Worm (Caenorhabditis elegans) whole organism, mixed stage, embryonic: ENCODE measurements around the gene ttr-42.

ENCODE experiments used
- M03D4.4 ChIP-seq: sonication (generic microtip); optimal IDR thresholded peaks from 2 replicates; lab custom pipeline; 2017; ENCODE audit warnings: mild to moderate bottlenecking, missing genetic modification characterization, missing compliant biosample characterization
- bed-3 ChIP-seq: fragments of 200-800 bp; sonication (Bioruptor generic); optimal IDR thresholded peaks from 3 replicates; lab custom pipeline; 2018; ENCODE audit warnings: mild to moderate bottlenecking, missing genetic modification characterization, moderate library complexity, missing compliant biosample characterization
- blmp-1 ChIP-seq: fragments of 150-350 bp; optimal IDR thresholded peaks from 2 replicates; lab custom pipeline; 2014; ENCODE audit warnings: missing biosample characterization, missing genetic modification characterization
- ceh-39 ChIP-seq: fragments of 150-350 bp; optimal IDR thresholded peaks from 2 replicates; lab custom pipeline; 2014; ENCODE audit warnings: missing biosample characterization, missing genetic modification characterization
- ceh-43 ChIP-seq: fragments of 200-800 bp; sonication (Bioruptor generic); optimal IDR thresholded peaks from 2 replicates; lab custom pipeline; 2018; ENCODE audit warnings: mild to moderate bottlenecking, missing genetic modification characterization, moderate library complexity, missing compliant biosample characterization
- ceh-83 ChIP-seq: fragments of 200-800 bp; sonication (Bioruptor generic); optimal IDR thresholded peaks from 2 replicates; lab custom pipeline; 2018; ENCODE audit warnings: mild to moderate bottlenecking, missing genetic modification characterization, missing compliant biosample characterization
- ces-1 ChIP-seq: fragments of 150-350 bp; optimal IDR thresholded peaks from 2 replicates; lab custom pipeline; 2014; ENCODE audit warnings: missing biosample characterization, missing genetic modification reagents, missing genetic modification characterization
- cnd-1 ChIP-seq: fragments of 200-800 bp; sonication (Bioruptor generic); optimal IDR thresholded peaks from 2 replicates; lab custom pipeline; 2018; ENCODE audit warnings: mild to moderate bottlenecking, missing genetic modification characterization, missing compliant biosample characterization
- drap-1 ChIP-seq: fragments of 200-800 bp; sonication (Bioruptor generic); optimal IDR thresholded peaks from 3 replicates; lab custom pipeline; 2018; ENCODE audit warnings: mild to moderate bottlenecking, missing genetic modification characterization, missing compliant biosample characterization
- elt-1 ChIP-seq: sonication (generic microtip); optimal IDR thresholded peaks from 2 replicates; lab custom pipeline; 2017; ENCODE audit warnings: missing genetic modification characterization, mild to moderate bottlenecking, missing compliant biosample characterization, antibody characterized with exemption, moderate library complexity, borderline replicate concordance; ENCODE audit not compliant: insufficient read depth
- elt-3 ChIP-seq: fragments of 150-350 bp; optimal IDR thresholded peaks from 2 replicates; lab custom pipeline; 2014; ENCODE audit warnings: missing biosample characterization, missing genetic modification characterization
- flh-1 ChIP-seq: fragments of 200-800 bp; sonication (Bioruptor generic); optimal IDR thresholded peaks from 2 replicates; lab custom pipeline; 2018; ENCODE audit warnings: mild to moderate bottlenecking, missing genetic modification characterization, moderate library complexity, missing compliant biosample characterization
- ham-2 ChIP-seq: fragments of 200-800 bp; sonication (Bioruptor generic); optimal IDR thresholded peaks from 2 replicates; lab custom pipeline; 2018; ENCODE audit warnings: mild to moderate bottlenecking, missing genetic modification characterization, missing compliant biosample characterization
- hlh-1 ChIP-seq: fragments of 150-350 bp; optimal IDR thresholded peaks from 2 replicates; lab custom pipeline; 2014; ENCODE audit warnings: missing biosample characterization, missing genetic modification reagents, missing genetic modification characterization
- lin-13 ChIP-seq: fragments of 150-350 bp; optimal IDR thresholded peaks from 2 replicates; lab custom pipeline; 2014; ENCODE audit warnings: missing biosample characterization, missing genetic modification characterization
- lin-32 ChIP-seq: fragments of 200-800 bp; sonication (Bioruptor generic); optimal IDR thresholded peaks from 2 replicates; lab custom pipeline; 2018; ENCODE audit warnings: mild to moderate bottlenecking, missing genetic modification characterization, missing compliant biosample characterization
- lsy-2 ChIP-seq: fragments of 150-350 bp; optimal IDR thresholded peaks from 2 replicates; lab custom pipeline; 2014; ENCODE audit warnings: missing biosample characterization, missing genetic modification characterization
- mab-5 ChIP-seq: fragments of 150-350 bp; optimal IDR thresholded peaks from 2 replicates; lab custom pipeline; 2014; ENCODE audit warnings: missing biosample characterization, missing genetic modification characterization
- mep-1 ChIP-seq: fragments of 150-350 bp; optimal IDR thresholded peaks from 2 replicates; lab custom pipeline; 2017; ENCODE audit warnings: missing biosample characterization, missing genetic modification reagents, missing genetic modification characterization, inconsistent platforms
- mls-2 ChIP-seq: sonication (generic microtip); optimal IDR thresholded peaks from 2 replicates; lab custom pipeline; 2016; ENCODE audit warnings: mild to moderate bottlenecking, missing genetic modification characterization, moderate library complexity, missing compliant biosample characterization
- nhr-12 ChIP-seq: fragments of 150-350 bp; optimal IDR thresholded peaks from 2 replicates; lab custom pipeline; 2014; ENCODE audit warnings: missing biosample characterization, missing genetic modification characterization
- nhr-2 ChIP-seq: fragments of 150-350 bp; optimal IDR thresholded peaks from 2 replicates; lab custom pipeline; 2014; ENCODE audit warnings: missing biosample characterization, missing genetic modification characterization
- nhr-237 ChIP-seq: fragments of 150-350 bp; optimal IDR thresholded peaks from 2 replicates; lab custom pipeline; 2014; ENCODE audit warnings: missing biosample characterization, missing genetic modification characterization
- nhr-28 ChIP-seq: fragments of 150-350 bp; optimal IDR thresholded peaks from 2 replicates; lab custom pipeline; 2014; ENCODE audit warnings: missing biosample characterization, missing genetic modification characterization
- nhr-76 ChIP-seq: sonication (generic microtip); optimal IDR thresholded peaks from 2 replicates; lab custom pipeline; 2017; ENCODE audit warnings: missing biosample characterization, missing genetic modification characterization
- pha-4 ChIP-seq: fragments of 150-350 bp; optimal IDR thresholded peaks from 2 replicates; lab custom pipeline; 2018; ENCODE audit warnings: missing biosample characterization, missing genetic modification reagents, missing genetic modification characterization
- sem-2 ChIP-seq: fragments of 200-800 bp; sonication (Bioruptor generic); optimal IDR thresholded peaks from 2 replicates; lab custom pipeline; 2018; ENCODE audit warnings: mild to moderate bottlenecking, missing genetic modification characterization, missing compliant biosample characterization
- snpc-4 ChIP-seq: fragments of 150-350 bp; optimal IDR thresholded peaks from 2 replicates; lab custom pipeline; 2014; ENCODE audit warnings: missing biosample characterization, missing genetic modification characterization
- sptf-1 ChIP-seq: sonication (generic microtip); optimal IDR thresholded peaks from 2 replicates; lab custom pipeline; 2017; ENCODE audit warnings: mild to moderate bottlenecking, missing genetic modification characterization, moderate library complexity, missing compliant biosample characterization
- tbx-8 ChIP-seq: fragments of 200-800 bp; sonication (Bioruptor generic); optimal IDR thresholded peaks from 2 replicates; lab custom pipeline; 2018; ENCODE audit warnings: mild to moderate bottlenecking, missing genetic modification characterization, moderate library complexity, missing compliant biosample characterization
- unc-120 ChIP-seq: sonication (generic microtip); optimal IDR thresholded peaks from 2 replicates; lab custom pipeline; 2017; ENCODE audit warnings: missing genetic modification characterization, missing compliant biosample characterization; ENCODE audit not compliant: poor library complexity, severe bottlenecking
- unc-39 ChIP-seq: fragments of 150-350 bp; optimal IDR thresholded peaks from 2 replicates; lab custom pipeline; 2014; ENCODE audit warnings: missing biosample characterization, missing genetic modification characterization
- unc-62 ChIP-seq: fragments of 150-350 bp; optimal IDR thresholded peaks from 2 replicates; lab custom pipeline; 2014; ENCODE audit warnings: missing biosample characterization, missing genetic modification reagents, missing genetic modification characterization
- zip-8 ChIP-seq: fragments of 150-350 bp; optimal IDR thresholded peaks from 2 replicates; lab custom pipeline; 2014; ENCODE audit warnings: missing biosample characterization, missing genetic modification characterization
- ztf-11 ChIP-seq: fragments of 150-350 bp; optimal IDR thresholded peaks from 2 replicates; lab custom pipeline; 2014; ENCODE audit warnings: missing biosample characterization, missing genetic modification characterization

Gene ttr-42

DNA sequence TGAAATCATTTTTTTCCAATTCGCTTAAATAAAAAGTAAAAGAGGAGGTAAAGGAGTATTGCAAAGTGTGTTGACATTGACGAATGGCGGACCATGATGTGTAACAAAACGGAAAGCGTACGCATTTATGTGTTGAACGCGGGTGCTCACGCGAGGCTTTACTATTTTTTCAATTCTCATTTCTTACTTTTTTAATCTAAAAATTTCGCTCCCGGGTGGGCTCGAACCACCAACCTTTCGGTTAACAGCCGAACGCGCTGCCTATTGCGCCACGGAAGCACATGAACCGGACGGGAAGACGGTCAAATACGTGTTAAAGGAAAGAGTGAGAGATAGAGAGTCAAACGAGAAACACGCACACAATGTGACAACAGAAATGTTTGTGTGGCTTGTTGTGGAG lies 28.2 kb upstream of the ttr-42 start:
- TF ChIP-seq sptf-1 (tag; lab: Kevin White, UChicago), result peak; percentile 92
- TF ChIP-seq drap-1 (GFP tag; lab: Kevin White, UChicago), result peak; percentile 90
- TF ChIP-seq unc-62 (GFP tag; lab: Kevin White, UChicago), result peak; percentile 59
- TF ChIP-seq ham-2, result peak; percentile 90
- peak; percentile 94 for TF ChIP-seq mls-2 (tag; lab: Kevin White, UChicago)
- no peak for TF ChIP-seq lsy-2 (tag; lab: Kevin White, UChicago)
- peak; percentile 41 for TF ChIP-seq nhr-237 (tag; lab: Kevin White, UChicago)
- TF ChIP-seq mab-5 (tag; lab: Kevin White, UChicago), result no peak
- TF ChIP-seq lin-32 (GFP tag; lab: Kevin White, UChicago), result peak; percentile 82
- TF ChIP-seq ceh-39 (tag; lab: Kevin White, UChicago), result no peak
- TF ChIP-seq tbx-8, result peak; percentile 50
- TF ChIP-seq bed-3 (GFP tag; lab: Kevin White, UChicago), result peak; percentile 78
- TF ChIP-seq blmp-1 (tag; lab: Kevin White, UChicago), result no peak
- TF ChIP-seq hlh-1, result peak; percentile 69
- peak; percentile 93 for TF ChIP-seq cnd-1 (tag; lab: Kevin White, UChicago)
- no peak for TF ChIP-seq nhr-76 (tag; lab: Kevin White, UChicago)
- peak; percentile 89 for TF ChIP-seq M03D4.4
- TF ChIP-seq elt-3, result no peak
- TF ChIP-seq mep-1 (tag; lab: Kevin White, UChicago), result peak; percentile 34
- peak; percentile 33 for TF ChIP-seq pha-4 (tag; lab: Kevin White, UChicago)
- peak; percentile 95 for TF ChIP-seq ceh-83 (GFP tag; lab: Kevin White, UChicago)
- peak; percentile 86 for TF ChIP-seq unc-120 (tag; lab: Kevin White, UChicago)
- no peak for TF ChIP-seq elt-1 (tag; lab: Kevin White, UChicago)
- TF ChIP-seq ces-1 (GFP tag; lab: Kevin White, UChicago), result no peak
- TF ChIP-seq sem-2 (GFP tag; lab: Kevin White, UChicago), result peak; percentile 85
- peak; percentile 16 for TF ChIP-seq lin-13
- TF ChIP-seq ceh-43, result peak; percentile 84
- peak; percentile 82 for TF ChIP-seq flh-1 (GFP tag; lab: Kevin White, UChicago)

ce11 chrX:2550665-2551064 lies 26.9 kb upstream of the ttr-42 start:
- TF ChIP-seq ces-1 (GFP tag; lab: Kevin White, UChicago) (peak; percentile 1), bed-3 (GFP tag; lab: Kevin White, UChicago) (no peak)

ce11 chrX:2551450-2551849 lies 26.1 kb upstream of the ttr-42 start:
- TF ChIP-seq nhr-2 (tag; lab: Kevin White, UChicago) (no peak), ces-1 (GFP tag; lab: Kevin White, UChicago) (no peak), snpc-4 (no peak)

- TF ChIP-seq mep-1 (tag; lab: Kevin White, UChicago), result peak; percentile 16
- no peak for TF ChIP-seq nhr-28 (tag; lab: Kevin White, UChicago)
- no peak for TF ChIP-seq ztf-11 (tag; lab: Kevin White, UChicago)
- no peak for TF ChIP-seq lsy-2 (tag; lab: Kevin White, UChicago)
- TF ChIP-seq unc-120 (tag; lab: Kevin White, UChicago), result peak; percentile 8
- TF ChIP-seq sem-2 (GFP tag; lab: Kevin White, UChicago), result no peak
- no peak for TF ChIP-seq lin-13
- no peak for TF ChIP-seq elt-3
- TF ChIP-seq nhr-237 (tag; lab: Kevin White, UChicago), result no peak
- TF ChIP-seq hlh-1, result no peak
- no peak for TF ChIP-seq zip-8 (tag; lab: Kevin White, UChicago)
- no peak for TF ChIP-seq unc-39
- peak; percentile 71 for TF ChIP-seq mls-2 (tag; lab: Kevin White, UChicago)
- TF ChIP-seq snpc-4, result no peak
- TF ChIP-seq elt-1 (tag; lab: Kevin White, UChicago), result no peak
- TF ChIP-seq drap-1 (GFP tag; lab: Kevin White, UChicago), result peak; percentile 49
- TF ChIP-seq tbx-8, result no peak
- TF ChIP-seq nhr-2 (tag; lab: Kevin White, UChicago), result peak; percentile 88
- TF ChIP-seq ceh-83 (GFP tag; lab: Kevin White, UChicago), result no peak
- TF ChIP-seq flh-1 (GFP tag; lab: Kevin White, UChicago), result no peak
- TF ChIP-seq lin-32 (GFP tag; lab: Kevin White, UChicago), result no peak
- no peak for TF ChIP-seq blmp-1 (tag; lab: Kevin White, UChicago)
- TF ChIP-seq bed-3 (GFP tag; lab: Kevin White, UChicago), result no peak
- no peak for TF ChIP-seq M03D4.4
- no peak for TF ChIP-seq ham-2
- TF ChIP-seq nhr-76 (tag; lab: Kevin White, UChicago), result no peak
- no peak for TF ChIP-seq nhr-12 (tag; lab: Kevin White, UChicago)
- no peak for TF ChIP-seq ces-1 (GFP tag; lab: Kevin White, UChicago)
- no peak for TF ChIP-seq ceh-39 (tag; lab: Kevin White, UChicago)
- no peak for TF ChIP-seq pha-4 (tag; lab: Kevin White, UChicago)
- peak; percentile 10 for TF ChIP-seq cnd-1 (tag; lab: Kevin White, UChicago)
- no peak for TF ChIP-seq ceh-43
- TF ChIP-seq sptf-1 (tag; lab: Kevin White, UChicago), result peak; percentile 40
- TF ChIP-seq mab-5 (tag; lab: Kevin White, UChicago), result no peak
- no peak for TF ChIP-seq unc-62 (GFP tag; lab: Kevin White, UChicago)
Measured at ce11 chrX:2552210-2552674, 25.3 kb upstream of the ttr-42 start, which contains the start of gene aat-3. TSS of gene aat-3 (plus strand) at chrX:2552260.
